Worm (Caenorhabditis elegans) whole organism, mixed stage, embryonic: ENCODE data around the gene pro-1.

Experiments used
- ceh-39 ChIP-seq: fragments of 150-350 bp; optimal IDR thresholded peaks from 2 replicates; lab custom pipeline; 2014; ENCODE audit warnings: missing biosample characterization, missing genetic modification characterization
- mep-1 ChIP-seq: fragments of 150-350 bp; optimal IDR thresholded peaks from 2 replicates; lab custom pipeline; 2017; ENCODE audit warnings: missing biosample characterization, missing genetic modification reagents, missing genetic modification characterization, inconsistent platforms
- snpc-4 ChIP-seq: fragments of 150-350 bp; optimal IDR thresholded peaks from 2 replicates; lab custom pipeline; 2014; ENCODE audit warnings: missing biosample characterization, missing genetic modification characterization

ce11 chrII:10531604-10532003 lies 10.2 kb downstream of the pro-1 start:
- no peak for TF ChIP-seq mep-1
- TF ChIP-seq ceh-39: no peak
- no peak for TF ChIP-seq snpc-4 (tag; lab: Kevin White, UChicago)
